Worm (Caenorhabditis elegans) whole organism, L2 larva: Measurements from ENCODE around the gene pho-12.

Experiments
- alr-1 ChIP-seq: fragments of 150-350 bp; optimal IDR thresholded peaks from 2 replicates; lab custom pipeline; 2014; ENCODE audit warnings: missing biosample characterization, missing genetic modification characterization
- ama-1 ChIP-seq: fragments of 150-350 bp; optimal IDR thresholded peaks from 2 replicates; lab custom pipeline; 2018; ENCODE audit warnings: inconsistent platforms
- ceh-82 ChIP-seq: fragments of 150-350 bp; optimal IDR thresholded peaks from 2 replicates; lab custom pipeline; 2014; ENCODE audit warnings: missing biosample characterization, missing genetic modification characterization
- egl-27 ChIP-seq: sonication (generic microtip); optimal IDR thresholded peaks from 3 replicates; lab custom pipeline; 2017; ENCODE audit warnings: missing biosample characterization, missing genetic modification reagents, missing genetic modification characterization
- lin-13 ChIP-seq: fragments of 150-350 bp; optimal IDR thresholded peaks from 2 replicates; lab custom pipeline; 2014; ENCODE audit warnings: missing biosample characterization, missing genetic modification reagents, missing genetic modification characterization
- lin-39 ChIP-seq: fragments of 150-350 bp; optimal IDR thresholded peaks from 2 replicates; lab custom pipeline; 2014; ENCODE audit warnings: missing biosample characterization, missing genetic modification reagents, missing genetic modification characterization
- mdl-1 ChIP-seq, 2 experiments: fragments of 150-350 bp in 1 of 2; sonication (generic microtip) in 1 of 2; optimal IDR thresholded peaks; 2 replicates each; lab custom pipeline; 2017; ENCODE audit warnings: missing biosample characterization in 2 of 2, missing genetic modification characterization in 2 of 2
- nhr-12 ChIP-seq: fragments of 150-350 bp; optimal IDR thresholded peaks from 2 replicates; lab custom pipeline; 2014; ENCODE audit warnings: missing biosample characterization, missing genetic modification characterization
- nhr-237 ChIP-seq: fragments of 150-350 bp; optimal IDR thresholded peaks from 2 replicates; lab custom pipeline; 2014; ENCODE audit warnings: missing biosample characterization, missing genetic modification characterization
- unc-62 ChIP-seq: fragments of 150-350 bp; optimal IDR thresholded peaks from 2 replicates; lab custom pipeline; 2014; ENCODE audit warnings: missing biosample characterization, missing genetic modification reagents, missing genetic modification characterization
- zag-1 ChIP-seq: fragments of 150-350 bp; optimal IDR thresholded peaks from 2 replicates; lab custom pipeline; 2014; ENCODE audit warnings: missing biosample characterization, missing genetic modification characterization

DNA sequence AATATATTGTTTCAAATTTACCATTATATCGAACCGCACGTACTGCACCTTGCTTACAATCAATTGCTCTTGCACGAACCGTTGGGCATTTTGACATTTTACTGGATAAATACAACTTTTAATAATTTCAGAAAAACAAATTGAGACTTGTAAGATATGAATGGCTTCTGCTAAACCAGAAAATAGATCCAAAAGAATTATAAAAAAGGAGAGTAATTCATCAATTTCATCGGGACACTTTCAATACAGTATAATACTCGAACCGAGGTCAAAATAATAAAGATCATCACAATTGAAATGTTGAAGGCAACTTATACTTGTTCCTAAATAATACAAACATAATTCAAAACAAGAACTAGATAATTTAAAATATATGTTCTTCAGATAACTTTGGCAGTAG, 29.0 kb downstream of the pho-12 start, which contains the start of gene wdr-83:
- TF ChIP-seq lin-13 (GFP tag; lab: Kevin White, UChicago), result no peak
- TF ChIP-seq egl-27 (tag; lab: Kevin White, UChicago), result no peak
- no peak for TF ChIP-seq nhr-237 (tag; lab: Kevin White, UChicago)
- TF ChIP-seq mdl-1 (tag; optimal IDR thresholded peaks at IDR 0.05; lab: Kevin White, UChicago), result no peak
- TF ChIP-seq ama-1, result no peak
- no peak for TF ChIP-seq alr-1 (tag; lab: Kevin White, UChicago)
- no peak for TF ChIP-seq unc-62 (GFP tag; lab: Kevin White, UChicago)
- no peak for TF ChIP-seq ceh-82 (tag; lab: Kevin White, UChicago)
- no peak for TF ChIP-seq nhr-12 (tag; lab: Kevin White, UChicago)
- no peak for TF ChIP-seq zag-1
- no peak for TF ChIP-seq lin-39 (tag; lab: Kevin White, UChicago)
